Worm (Caenorhabditis elegans) whole organism, L4 larva: ENCODE data around the gene tsp-5.
"Not testable (repeated sequence)": the region's sequence is repeated elsewhere in the genome, so short reads cannot be mapped to it uniquely, and the experiment has no call there.

Experiments
- F26F4.8 ChIP-seq: fragments of 200-800 bp; sonication (Bioruptor generic); conservative IDR thresholded peaks from 2 replicates; pipeline ENCODE4 v1.3.6; 2022; ENCODE audit warnings: missing genetic modification characterization, missing compliant biosample characterization
- F49E8.2 ChIP-seq: sonication (generic microtip); optimal IDR thresholded peaks from 2 replicates; lab custom pipeline; 2016; ENCODE audit warnings: missing compliant biosample characterization, mild to moderate bottlenecking, missing genetic modification characterization, borderline replicate concordance
- R02D3.7 ChIP-seq: fragments of 150-350 bp; sonication (generic microtip); optimal IDR thresholded peaks from 3 replicates; lab custom pipeline; 2014; ENCODE audit warnings: missing biosample characterization, missing genetic modification characterization
- Y105C5A.15 ChIP-seq: fragments of 200-800 bp; sonication (Bioruptor generic); IDR thresholded peaks from 2 replicates; pipeline ENCODE4 v1.3.6; 2022; ENCODE audit warnings: missing genetic modification characterization, missing compliant biosample characterization
- Y48G9A.11 ChIP-seq: fragments of 200-800 bp; sonication (Bioruptor generic); IDR thresholded peaks from 2 replicates; pipeline ENCODE4 v1.3.6; 2022; ENCODE audit warnings: missing genetic modification reagents, missing genetic modification characterization, missing compliant biosample characterization
- arid-1 ChIP-seq: fragments of 200-800 bp; sonication (Bioruptor generic); conservative IDR thresholded peaks from 2 replicates; pipeline ENCODE4 v1.3.6; 2022; ENCODE audit warnings: missing genetic modification reagents, missing genetic modification characterization, missing compliant biosample characterization
- attf-4 ChIP-seq: sonication (generic microtip); optimal IDR thresholded peaks from 3 replicates; lab custom pipeline; 2017; ENCODE audit warnings: missing biosample characterization, missing genetic modification characterization
- ces-1 ChIP-seq: fragments of 150-350 bp; sonication (generic microtip); optimal IDR thresholded peaks from 4 replicates; lab custom pipeline; 2014; ENCODE audit warnings: missing biosample characterization, missing genetic modification reagents, missing genetic modification characterization
- cey-2 ChIP-seq: sonication (generic microtip); optimal IDR thresholded peaks from 3 replicates; lab custom pipeline; 2017; ENCODE audit warnings: missing genetic modification characterization, mild to moderate bottlenecking, missing compliant biosample characterization, antibody characterized with exemption, borderline replicate concordance; ENCODE audit not compliant: insufficient read depth
- dpl-1 ChIP-seq: fragments of 150-350 bp; optimal IDR thresholded peaks from 2 replicates; lab custom pipeline; 2014; ENCODE audit warnings: missing biosample characterization, missing genetic modification reagents, missing genetic modification characterization
- dve-1 ChIP-seq: sonication (generic microtip); optimal IDR thresholded peaks from 2 replicates; lab custom pipeline; 2017; ENCODE audit warnings: antibody characterized with exemption, mild to moderate bottlenecking, missing genetic modification characterization, missing compliant biosample characterization; ENCODE audit not compliant: insufficient read depth
- egl-43 ChIP-seq: fragments of 200-800 bp; sonication (Bioruptor generic); IDR thresholded peaks from 2 replicates; pipeline ENCODE4 v1.3.6; 2022; ENCODE audit warnings: missing genetic modification reagents, missing genetic modification characterization, missing compliant biosample characterization
- fos-1 ChIP-seq: fragments of 150-350 bp; optimal IDR thresholded peaks from 2 replicates; lab custom pipeline; 2014; ENCODE audit warnings: missing biosample characterization, missing genetic modification characterization
- jun-1 ChIP-seq: fragments of 150-350 bp; optimal IDR thresholded peaks from 2 replicates; lab custom pipeline; 2014; ENCODE audit warnings: missing biosample characterization, missing genetic modification reagents, missing genetic modification characterization
- lim-7 ChIP-seq: fragments of 200-800 bp; sonication (Bioruptor generic); IDR thresholded peaks from 2 replicates; pipeline ENCODE4 v1.3.6; 2022; ENCODE audit warnings: missing genetic modification characterization, missing compliant biosample characterization
- lin-29 ChIP-seq: fragments of 200-800 bp; sonication (Bioruptor generic); IDR thresholded peaks from 2 replicates; pipeline ENCODE4 v1.3.6; 2022; ENCODE audit warnings: missing genetic modification reagents, missing genetic modification characterization, missing compliant biosample characterization
- lin-38 ChIP-seq: fragments of 200-800 bp; sonication (Bioruptor generic); IDR thresholded peaks from 2 replicates; pipeline ENCODE4 v1.3.6; 2022; ENCODE audit warnings: missing genetic modification reagents, missing genetic modification characterization, missing compliant biosample characterization
- mdt-29 ChIP-seq: fragments of 200-800 bp; sonication (Bioruptor generic); IDR thresholded peaks from 2 replicates; pipeline ENCODE4 v1.3.6; 2022; ENCODE audit warnings: missing genetic modification reagents, missing genetic modification characterization, missing compliant biosample characterization
- mep-1 ChIP-seq: fragments of 150-350 bp; sonication (generic microtip); optimal IDR thresholded peaks from 3 replicates; lab custom pipeline; 2014; ENCODE audit warnings: missing biosample characterization, missing genetic modification characterization
- mes-2 ChIP-seq: sonication (generic microtip); optimal IDR thresholded peaks from 2 replicates; lab custom pipeline; 2016; ENCODE audit warnings: missing genotype, mild to moderate bottlenecking, missing genetic modification characterization, missing compliant biosample characterization; ENCODE audit not compliant: poor library complexity, severe bottlenecking
- mxl-3 ChIP-seq: fragments of 200-800 bp; sonication (Bioruptor generic); optimal IDR thresholded peaks from 2 replicates; lab custom pipeline; 2018; ENCODE audit warnings: mild to moderate bottlenecking, missing genetic modification characterization, missing compliant biosample characterization
- nhr-11 ChIP-seq: fragments of 150-350 bp; optimal IDR thresholded peaks from 2 replicates; lab custom pipeline; 2014; ENCODE audit warnings: missing biosample characterization, missing genetic modification characterization
- nhr-111 ChIP-seq: fragments of 200-800 bp; sonication (Bioruptor generic); optimal IDR thresholded peaks from 2 replicates; lab custom pipeline; 2018; ENCODE audit warnings: mild to moderate bottlenecking, missing genetic modification characterization, missing compliant biosample characterization
- nhr-41 ChIP-seq: fragments of 200-800 bp; sonication (Bioruptor generic); IDR thresholded peaks from 2 replicates; pipeline ENCODE4 v1.3.6; 2022; ENCODE audit warnings: missing genetic modification reagents, missing genetic modification characterization, missing compliant biosample characterization
- nhr-42 ChIP-seq: fragments of 200-800 bp; sonication (Bioruptor generic); IDR thresholded peaks from 2 replicates; pipeline ENCODE4 v1.3.6; 2022; ENCODE audit warnings: missing genetic modification characterization, missing compliant biosample characterization
- pha-4 ChIP-seq, 2 experiments: fragments of 150-350 bp in 1 of 2; fragments of 200-800 bp in 1 of 2; sonication (Bioruptor generic) in 1 of 2; IDR thresholded peaks in 1 of 2; optimal IDR thresholded peaks in 1 of 2; 2 replicates each; pipeline versions ENCODE4 v1.3.6 to Lab custom; 2014 to 2022; ENCODE audit warnings: missing genetic modification characterization in 2 of 2, missing genetic modification reagents in 2 of 2, missing biosample characterization in 1 of 2, missing compliant biosample characterization in 1 of 2
- set-16 ChIP-seq: fragments of 200-800 bp; sonication (Bioruptor generic); IDR thresholded peaks from 2 replicates; pipeline ENCODE4 v1.3.6; 2022; ENCODE audit warnings: missing genetic modification reagents, missing genetic modification characterization, missing compliant biosample characterization
- skn-1 ChIP-seq: fragments of 150-350 bp; optimal IDR thresholded peaks from 2 replicates; lab custom pipeline; 2014; ENCODE audit warnings: missing biosample characterization, missing genetic modification characterization
- snpc-1.2 ChIP-seq: fragments of 200-800 bp; sonication (Bioruptor generic); IDR thresholded peaks from 2 replicates; pipeline ENCODE4 v1.3.6; 2022; ENCODE audit warnings: missing genetic modification reagents, missing genetic modification characterization, missing compliant biosample characterization
- snpc-4 ChIP-seq: fragments of 150-350 bp; optimal IDR thresholded peaks from 2 replicates; lab custom pipeline; 2014; ENCODE audit warnings: missing biosample characterization, missing genetic modification characterization
- unc-130 ChIP-seq: sonication (generic microtip); optimal IDR thresholded peaks from 2 replicates; lab custom pipeline; 2016; ENCODE audit warnings: missing genetic modification reagents, missing genetic modification characterization, missing compliant biosample characterization
- zip-11 ChIP-seq: fragments of 200-800 bp; sonication (Bioruptor generic); IDR thresholded peaks from 2 replicates; pipeline ENCODE4 v1.3.6; 2022; ENCODE audit warnings: missing genetic modification characterization, missing compliant biosample characterization
- ztf-11 ChIP-seq: fragments of 150-350 bp; optimal IDR thresholded peaks from 2 replicates; lab custom pipeline; 2014; ENCODE audit warnings: missing biosample characterization, missing genetic modification characterization

tsp-5 gene

DNA sequence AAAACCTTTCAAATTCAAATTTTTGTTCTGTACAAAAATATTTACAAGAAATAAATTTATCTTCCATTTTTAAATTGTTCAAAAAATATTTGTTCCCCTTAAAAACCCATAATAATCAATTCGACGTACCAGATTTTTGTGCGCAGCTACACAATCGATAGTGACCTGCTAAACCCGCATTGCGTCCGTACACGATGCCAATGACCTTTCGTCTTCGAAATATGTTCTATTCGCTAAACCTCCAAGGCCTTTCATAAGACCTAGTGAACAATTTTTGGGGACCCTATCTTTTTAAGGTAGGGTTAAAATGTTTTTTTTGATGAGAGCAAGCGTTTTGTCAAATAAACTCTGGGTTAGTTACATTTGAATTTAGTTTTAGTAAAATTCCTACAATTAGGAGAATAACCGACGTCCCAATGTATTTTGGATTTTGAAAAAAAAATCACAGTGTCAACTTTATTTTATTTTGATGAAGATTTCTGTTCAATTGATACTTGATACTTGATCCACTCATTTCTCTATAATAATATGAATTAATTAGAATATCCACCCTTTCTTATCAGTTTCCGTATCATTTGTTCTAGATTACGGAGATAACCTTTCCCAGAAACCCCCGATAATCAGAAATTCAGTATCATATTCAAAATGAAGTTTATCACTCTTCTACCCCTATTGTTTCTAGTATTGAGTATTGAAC is 10.6 kb upstream of the tsp-5 start, which contains the start of gene Y45F10B.59:
Gene Y45F10B.59 (plus strand): TSS at position 647 of the 697 bp plus-strand sequence.
- TF ChIP-seq snpc-1.2: peak; percentile 91
- TF ChIP-seq Y105C5A.15 (GFP tag; lab: Robert Waterston, UW): no peak
- no peak for TF ChIP-seq skn-1

DNA sequence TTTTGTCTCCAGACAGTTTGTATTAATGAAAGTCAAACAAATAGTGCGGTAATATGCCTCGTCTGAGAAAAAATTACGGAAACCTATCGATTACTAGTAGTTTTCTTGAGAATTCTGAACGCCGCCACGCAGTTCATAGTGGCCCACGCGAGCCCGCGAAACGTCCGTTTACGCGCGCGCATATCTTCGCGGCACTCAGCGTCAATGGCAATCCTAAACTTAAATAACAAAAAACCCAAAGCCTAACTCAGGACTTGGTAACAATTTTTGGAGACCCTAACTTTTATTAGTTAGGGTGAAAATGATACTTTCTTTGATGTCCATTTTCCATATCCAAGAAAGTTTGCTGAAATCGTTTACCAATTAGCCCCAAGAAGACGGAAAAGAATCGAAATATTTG is 9.9 kb upstream of the tsp-5 start:
- TF ChIP-seq unc-130 (GFP tag; lab: Kevin White, UChicago) (no peak), lim-7 (no peak), F49E8.2 (tag; lab: Kevin White, UChicago) (peak; percentile 53), ztf-11 (no peak), ces-1 (GFP tag; lab: Kevin White, UChicago) (no peak), egl-43 (GFP tag; lab: Robert Waterston, UW) (no peak), dve-1 (tag; lab: Kevin White, UChicago) (no peak), attf-4 (tag; lab: Kevin White, UChicago) (no peak), nhr-42 (GFP tag; lab: Robert Waterston, UW) (no peak), dpl-1 (GFP tag; lab: Kevin White, UChicago) (no peak), snpc-1.2 (peak; percentile 97), set-16 (GFP tag; lab: Robert Waterston, UW) (no peak), nhr-11 (tag; lab: Kevin White, UChicago) (no peak), mep-1 (no peak), jun-1 (tag; lab: Kevin White, UChicago) (no peak), F26F4.8 (no peak), arid-1 (no peak), lin-38 (GFP tag; lab: Robert Waterston, UW) (no peak), zip-11 (GFP tag; lab: Robert Waterston, UW) (no peak), mxl-3 (no peak), nhr-111 (GFP tag; lab: Kevin White, UChicago) (no peak), Y48G9A.11 (GFP tag; lab: Robert Waterston, UW) (0 out of 2 replicates have a peak, but pooled peaks have one; percentile 15), mdt-29 (GFP tag; lab: Robert Waterston, UW) (peak; percentile 69; the same call in 1 of the 2 replicates), fos-1 (tag; lab: Kevin White, UChicago) (no peak)
- TF ChIP-seq, all 104 proteins: peak for 4

DNA sequence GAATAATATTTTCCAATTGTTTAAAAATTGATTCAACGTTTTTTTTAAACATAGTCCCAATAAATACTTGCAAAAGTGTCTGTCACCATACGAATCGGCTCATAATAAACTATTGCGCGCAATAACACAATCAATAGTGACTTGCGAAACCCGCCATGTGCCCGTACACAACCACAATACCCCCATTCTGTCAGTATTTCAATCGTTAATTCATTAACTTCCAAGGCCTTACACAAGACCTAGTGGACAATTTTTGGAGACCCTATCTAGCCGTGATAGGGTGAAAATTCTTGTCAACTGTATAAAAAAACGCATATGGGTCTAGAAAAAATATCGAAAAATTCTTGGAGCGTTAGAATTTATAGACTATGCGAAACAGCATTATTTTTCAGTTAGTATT is 9.1 kb upstream of the tsp-5 start:
- no peak for TF ChIP-seq skn-1
- 0 out of 2 replicates have a peak, but pooled peaks have one; percentile 40 for TF ChIP-seq mdt-29 (GFP tag; lab: Robert Waterston, UW)
- TF ChIP-seq snpc-4 (tag; lab: Kevin White, UChicago): peak; percentile 50
- no peak for TF ChIP-seq R02D3.7
- no peak for TF ChIP-seq cey-2 (tag; lab: Kevin White, UChicago)
- TF ChIP-seq snpc-1.2: peak; percentile 98
- no peak for TF ChIP-seq lin-29 (GFP tag; lab: Robert Waterston, UW)
- no peak for TF ChIP-seq mes-2 (tag; lab: Kevin White, UChicago)

DNA sequence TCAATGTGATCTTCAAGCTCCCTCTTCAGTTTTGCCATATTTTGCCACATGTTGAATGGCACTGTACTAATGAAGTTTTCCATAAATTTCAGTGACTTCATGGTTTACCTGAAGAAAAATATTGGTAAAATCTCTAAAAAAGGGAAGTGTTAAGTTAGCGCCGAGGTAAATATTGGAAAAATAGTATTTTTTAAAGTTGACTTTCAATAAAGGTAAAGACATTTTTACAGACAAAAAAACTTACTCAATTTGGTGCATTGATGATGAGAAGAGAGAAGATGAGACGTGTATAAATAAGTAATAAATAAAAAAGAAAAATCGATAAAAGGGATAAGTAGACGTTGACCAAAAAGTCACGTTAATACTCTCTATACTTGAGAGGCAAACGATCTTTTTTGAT is 6.3 kb upstream of the tsp-5 start, which contains the start of gene Y45F10B.9:
Gene Y45F10B.9 (minus strand): TSS at position 101 of the 400 bp plus-strand sequence.
- not testable (repeated sequence) for TF ChIP-seq pha-4 (GFP tag; IDR thresholded peaks at IDR 0.05; lab: Robert Waterston, UW); pha-4 (tag; optimal IDR thresholded peaks at IDR 0.05; lab: Kevin White, UChicago); mep-1; nhr-41 (GFP tag; lab: Robert Waterston, UW)
